Fruit fly (Drosophila melanogaster) whole organism: ENCODE data around the gene CG32119.

Experiments used
- pan ChIP-seq: fragments of >200 bp; optimal IDR thresholded peaks from 2 replicates; lab custom pipeline; 2017
- usp ChIP-seq: fragments of >200 bp; optimal IDR thresholded peaks from 2 replicates; lab custom pipeline; 2017; ENCODE audit warnings: missing biosample characterization, missing genetic modification characterization, mixed read lengths

DNA sequence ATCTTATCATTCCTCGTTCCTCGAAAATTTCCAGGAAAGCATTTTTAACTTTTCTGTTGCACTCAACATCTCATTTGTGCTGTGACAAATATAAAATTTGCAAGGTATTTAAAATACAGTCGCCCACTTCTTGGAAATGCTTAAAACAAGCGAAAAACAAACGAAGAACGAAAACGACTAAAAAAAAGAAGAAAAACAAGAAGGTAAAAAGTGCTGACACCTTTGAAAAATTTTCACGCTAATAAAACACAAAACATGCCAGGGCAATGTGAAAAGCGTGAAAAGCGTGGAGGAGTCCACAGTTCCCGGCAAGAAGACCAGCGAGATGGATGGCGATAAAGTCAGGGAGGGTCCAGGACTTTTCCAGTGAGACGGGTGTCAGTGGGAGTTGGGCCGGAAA is 33.5 kb upstream of the CG32119 start:
- no peak for TF ChIP-seq pan (lab: Kevin White, UChicago)
- no peak for TF ChIP-seq usp (GFP tag; lab: Kevin White, UChicago)
